Worm (Caenorhabditis elegans): Measurements from ENCODE around the gene nspb-5.

DNA sequence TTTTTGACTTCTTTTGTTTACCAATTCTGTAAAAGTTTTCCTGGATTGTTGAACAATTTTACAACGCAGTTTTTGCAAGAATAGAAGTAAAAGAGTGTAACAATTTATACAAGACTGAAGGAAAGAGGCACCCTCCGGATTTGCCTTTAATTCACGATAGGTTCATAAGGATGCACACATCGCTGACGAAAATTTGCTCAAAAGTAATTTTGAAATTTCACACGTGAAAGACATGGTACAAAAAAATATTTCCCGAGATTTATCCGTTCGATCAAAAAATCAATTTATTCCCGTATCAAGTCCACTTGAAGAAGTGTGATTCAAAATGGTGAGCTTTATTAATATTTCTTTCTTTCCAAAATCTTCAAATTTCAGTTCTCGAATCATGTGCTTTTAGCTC is 20.9 kb upstream of the nspb-5 start, which contains the start of gene C43G2.3:
- TF ChIP-seq nhr-11 (tag; optimal IDR thresholded peaks at IDR 0.05) = no peak
- TF ChIP-seq ztf-16 (tag; optimal IDR thresholded peaks at IDR 0.05) = no peak
- no peak for TF ChIP-seq ceh-30 (tag; optimal IDR thresholded peaks at IDR 0.05)
- TF ChIP-seq hlh-30 (tag; optimal IDR thresholded peaks at IDR 0.05; ENCODE audit: insufficient read depth) = no peak
- no peak for TF ChIP-seq npax-4 (tag; optimal IDR thresholded peaks at IDR 0.05)
- TF ChIP-seq unc-86 (tag; optimal IDR thresholded peaks at IDR 0.05) = no peak
- TF ChIP-seq ceh-22 (tag; optimal IDR thresholded peaks at IDR 0.05) = no peak
- no peak for TF ChIP-seq ama-1 (optimal IDR thresholded peaks at IDR 0.05)
- no peak for TF ChIP-seq ceh-24 (tag; optimal IDR thresholded peaks at IDR 0.05)
- no peak for TF ChIP-seq lin-11 (tag; optimal IDR thresholded peaks at IDR 0.05)

All from whole organism, late embryonic.